Worm (Caenorhabditis elegans) whole organism, L1 larva: ENCODE results near the gene fbxa-179.

Experiments
- C04F5.9 ChIP-seq: sonication (generic microtip); optimal IDR thresholded peaks from 2 replicates; lab custom pipeline; 2016; ENCODE audit warnings: missing genetic modification characterization, missing compliant biosample characterization
- C34B4.2 ChIP-seq: sonication (generic microtip); optimal IDR thresholded peaks from 2 replicates; lab custom pipeline; 2017; ENCODE audit warnings: mild to moderate bottlenecking, missing genetic modification characterization, missing compliant biosample characterization
- F16B12.6 ChIP-seq: fragments of 150-350 bp; optimal IDR thresholded peaks from 2 replicates; lab custom pipeline; 2014; ENCODE audit warnings: missing biosample characterization, missing genetic modification characterization
- Y116A8C.19 ChIP-seq: sonication (generic microtip); optimal IDR thresholded peaks from 2 replicates; lab custom pipeline; 2016; ENCODE audit warnings: missing compliant biosample characterization, missing genetic modification characterization, borderline replicate concordance
- aly-2 ChIP-seq: fragments of 150-350 bp; optimal IDR thresholded peaks from 2 replicates; lab custom pipeline; 2014; ENCODE audit warnings: missing biosample characterization, missing genetic modification characterization
- ama-1 ChIP-seq: fragments of 150-350 bp; optimal IDR thresholded peaks from 2 replicates; lab custom pipeline; 2014
- ceh-63 ChIP-seq: fragments of 200-800 bp; sonication (Bioruptor generic); optimal IDR thresholded peaks from 2 replicates; lab custom pipeline; 2018; ENCODE audit warnings: mild to moderate bottlenecking, missing genetic modification characterization, missing compliant biosample characterization
- ceh-88 ChIP-seq: fragments of 200-800 bp; sonication (Bioruptor generic); IDR thresholded peaks from 2 replicates; pipeline ENCODE4 v1.3.6; 2022; ENCODE audit warnings: missing genetic modification characterization, missing compliant biosample characterization
- ces-1 ChIP-seq: fragments of 150-350 bp; optimal IDR thresholded peaks from 2 replicates; lab custom pipeline; 2014; ENCODE audit warnings: missing biosample characterization, missing genetic modification reagents, missing genetic modification characterization
- dpl-1 ChIP-seq, 3 experiments: fragments of 150-350 bp in 2 of 3; sonication (generic microtip) in 1 of 3; optimal IDR thresholded peaks; 2 replicates each; lab custom pipeline; 2014 to 2017; ENCODE audit warnings: missing biosample characterization in 3 of 3, missing genetic modification characterization in 3 of 3, missing genetic modification reagents in 3 of 3
- efl-3 ChIP-seq: fragments of 200-800 bp; sonication (Bioruptor generic); optimal IDR thresholded peaks from 2 replicates; lab custom pipeline; 2018; ENCODE audit warnings: mild to moderate bottlenecking, missing genetic modification characterization, missing compliant biosample characterization
- ets-5 ChIP-seq: fragments of 200-800 bp; sonication (Bioruptor generic); IDR thresholded peaks from 2 replicates; pipeline ENCODE4 v1.3.6; 2022; ENCODE audit warnings: missing genetic modification characterization, missing compliant biosample characterization
- fkh-4 ChIP-seq: sonication (generic microtip); optimal IDR thresholded peaks from 2 replicates; lab custom pipeline; 2016; ENCODE audit warnings: missing compliant biosample characterization, missing genetic modification characterization, borderline replicate concordance
- fkh-8 ChIP-seq: sonication (generic microtip); optimal IDR thresholded peaks from 2 replicates; lab custom pipeline; 2016; ENCODE audit warnings: mild to moderate bottlenecking, missing genetic modification characterization, missing compliant biosample characterization
- hlh-17 ChIP-seq: fragments of 200-800 bp; sonication (Bioruptor generic); optimal IDR thresholded peaks from 2 replicates; lab custom pipeline; 2018; ENCODE audit warnings: missing genetic modification characterization, mild to moderate bottlenecking, missing compliant biosample characterization, moderate library complexity, borderline replicate concordance
- irx-1 ChIP-seq: sonication (generic microtip); optimal IDR thresholded peaks from 2 replicates; lab custom pipeline; 2016; ENCODE audit warnings: missing genetic modification characterization, missing compliant biosample characterization
- lin-14 ChIP-seq: fragments of 200-800 bp; sonication (Bioruptor generic); optimal IDR thresholded peaks from 2 replicates; lab custom pipeline; 2018; ENCODE audit warnings: mild to moderate bottlenecking, missing genetic modification characterization, moderate library complexity, missing compliant biosample characterization
- lin-15B ChIP-seq: fragments of 150-350 bp; sonication (generic microtip); optimal IDR thresholded peaks from 3 replicates; lab custom pipeline; 2014; ENCODE audit warnings: missing biosample characterization, missing genetic modification characterization
- lin-35 ChIP-seq, 2 experiments: fragments of 150-350 bp; optimal IDR thresholded peaks; 2 replicates each; lab custom pipeline; 2014; ENCODE audit warnings: missing biosample characterization in 2 of 2, missing genetic modification characterization in 2 of 2, missing genetic modification reagents in 2 of 2
- lir-3 ChIP-seq: sonication (generic microtip); optimal IDR thresholded peaks from 2 replicates; lab custom pipeline; 2016; ENCODE audit warnings: mild to moderate bottlenecking, missing genetic modification characterization, moderate library complexity, missing compliant biosample characterization; ENCODE audit not compliant: poor library complexity
- lsy-2 ChIP-seq, 2 experiments: fragments of 150-350 bp; optimal IDR thresholded peaks; 2 replicates each; lab custom pipeline; 2014; ENCODE audit warnings: missing biosample characterization in 2 of 2, missing genetic modification characterization in 2 of 2
- nhr-28 ChIP-seq: fragments of 150-350 bp; optimal IDR thresholded peaks from 2 replicates; lab custom pipeline; 2014; ENCODE audit warnings: missing biosample characterization, missing genetic modification characterization
- nhr-71 ChIP-seq: sonication (generic microtip); optimal IDR thresholded peaks from 2 replicates; lab custom pipeline; 2016; ENCODE audit warnings: mild to moderate bottlenecking, missing genetic modification characterization, moderate library complexity, missing compliant biosample characterization
- nhr-84 ChIP-seq: sonication (generic microtip); optimal IDR thresholded peaks from 2 replicates; lab custom pipeline; 2017; ENCODE audit warnings: missing biosample characterization, missing genetic modification characterization
- pax-3 ChIP-seq: fragments of 200-800 bp; sonication (Bioruptor generic); optimal IDR thresholded peaks from 2 replicates; lab custom pipeline; 2018; ENCODE audit warnings: mild to moderate bottlenecking, missing genetic modification characterization, moderate library complexity, missing compliant biosample characterization
- pqm-1 ChIP-seq: sonication (generic microtip); optimal IDR thresholded peaks from 3 replicates; lab custom pipeline; 2017; ENCODE audit warnings: missing biosample characterization, missing genetic modification characterization
- rnt-1 ChIP-seq: sonication (generic microtip); optimal IDR thresholded peaks from 2 replicates; lab custom pipeline; 2016; ENCODE audit warnings: mild to moderate bottlenecking, missing genetic modification characterization, moderate library complexity, missing compliant biosample characterization
- skn-1 ChIP-seq: fragments of 150-350 bp; optimal IDR thresholded peaks from 2 replicates; lab custom pipeline; 2014; ENCODE audit warnings: missing biosample characterization, missing genetic modification characterization
- snpc-4 ChIP-seq: fragments of 150-350 bp; optimal IDR thresholded peaks from 2 replicates; lab custom pipeline; 2014; ENCODE audit warnings: missing biosample characterization, missing genetic modification characterization
- snu-23 ChIP-seq: sonication (generic microtip); optimal IDR thresholded peaks from 2 replicates; lab custom pipeline; 2016; ENCODE audit warnings: missing genetic modification characterization, missing compliant biosample characterization
- sox-4 ChIP-seq: sonication (generic microtip); optimal IDR thresholded peaks from 2 replicates; lab custom pipeline; 2016; ENCODE audit warnings: missing genetic modification characterization, missing compliant biosample characterization
- swsn-7 ChIP-seq: sonication (generic microtip); optimal IDR thresholded peaks from 2 replicates; lab custom pipeline; 2016; ENCODE audit warnings: missing genetic modification characterization, missing compliant biosample characterization
- tbx-2 ChIP-seq: sonication (generic microtip); optimal IDR thresholded peaks from 2 replicates; lab custom pipeline; 2016; ENCODE audit warnings: missing genetic modification characterization, missing compliant biosample characterization
- tlp-1 ChIP-seq: fragments of 150-350 bp; optimal IDR thresholded peaks from 2 replicates; lab custom pipeline; 2014; ENCODE audit warnings: missing biosample characterization, missing genetic modification characterization
- unc-62 ChIP-seq: fragments of 150-350 bp; optimal IDR thresholded peaks from 2 replicates; lab custom pipeline; 2014; ENCODE audit warnings: missing biosample characterization, missing genetic modification reagents, missing genetic modification characterization
- unc-86 ChIP-seq: sonication (generic microtip); optimal IDR thresholded peaks from 2 replicates; lab custom pipeline; 2016; ENCODE audit warnings: missing genetic modification characterization, missing compliant biosample characterization
- unc-98 ChIP-seq: fragments of 200-800 bp; sonication (Bioruptor generic); IDR thresholded peaks from 2 replicates; pipeline ENCODE4 v1.3.6; 2022; ENCODE audit warnings: missing genetic modification characterization, missing compliant biosample characterization
- vab-15 ChIP-seq: sonication (generic microtip); optimal IDR thresholded peaks from 2 replicates; lab custom pipeline; 2017; ENCODE audit warnings: missing genotype, mild to moderate bottlenecking, missing genetic modification characterization, missing compliant biosample characterization
- zag-1 ChIP-seq: fragments of 150-350 bp; optimal IDR thresholded peaks from 2 replicates; lab custom pipeline; 2014; ENCODE audit warnings: missing biosample characterization, missing genetic modification characterization
- ztf-11 ChIP-seq, 2 experiments: sonication (generic microtip); optimal IDR thresholded peaks; 2 replicates each; lab custom pipeline; 2016 to 2017; ENCODE audit warnings: missing genetic modification characterization in 2 of 2, missing biosample characterization in 1 of 2, missing compliant biosample characterization in 1 of 2
- ztf-4 ChIP-seq: fragments of 150-350 bp; optimal IDR thresholded peaks from 2 replicates; lab custom pipeline; 2014; ENCODE audit warnings: missing biosample characterization, missing genetic modification characterization

fbxa-179 gene

DNA sequence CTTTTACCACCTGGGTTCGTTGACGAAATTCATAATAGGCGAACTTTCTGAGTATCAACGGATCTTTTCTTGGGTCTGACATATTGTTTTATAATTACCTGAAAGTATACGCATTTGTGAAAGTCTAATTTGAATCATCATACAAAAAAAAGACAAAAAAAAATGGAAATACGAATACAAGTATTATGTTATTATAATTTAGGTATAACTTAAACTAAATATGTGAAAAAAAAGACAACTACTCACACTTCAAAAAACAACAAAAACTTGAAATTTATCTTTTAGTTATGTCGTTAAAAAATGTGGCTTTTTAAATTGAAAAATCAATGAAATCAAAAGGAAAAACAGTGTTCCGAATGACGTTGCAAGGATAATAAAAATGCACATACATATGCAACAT is at the start of gene fbxa-179:
Gene fbxa-179, minus strand, starts transcription at position 101 of the 400 bp plus-strand sequence.
- TF ChIP-seq aly-2 (tag; lab: Kevin White, UChicago) (no peak), C04F5.9 (tag; lab: Kevin White, UChicago) (no peak), sox-4 (tag; lab: Kevin White, UChicago) (no peak), ces-1 (no peak), lsy-2 (tag; optimal IDR thresholded peaks at IDR 0.05; lab: Kevin White, UChicago) (no peak), fkh-8 (tag; lab: Kevin White, UChicago) (no peak), nhr-28 (no peak), unc-62 (GFP tag; lab: Kevin White, UChicago) (no peak), hlh-17 (GFP tag; lab: Kevin White, UChicago) (no peak)

ce11 chrX:14460412-14460811 is 47.7 kb upstream of the fbxa-179 start, which contains the start of gene Y66C5A.2:
Gene Y66C5A.2, plus strand, starts transcription at chrX:14460712.
- TF ChIP-seq fkh-4 (tag; lab: Kevin White, UChicago) (no peak), ceh-63 (GFP tag; lab: Kevin White, UChicago) (no peak), tlp-1 (tag; lab: Kevin White, UChicago) (no peak), dpl-1 (GFP tag; optimal IDR thresholded peaks at IDR 0.05; lab: Kevin White, UChicago) (no peak), skn-1 (tag; lab: Kevin White, UChicago) (no peak), vab-15 (tag; lab: Kevin White, UChicago) (no peak), fkh-8 (tag; lab: Kevin White, UChicago) (no peak), ets-5 (no peak)

ce11 chrX:14455419-14455818 is 42.7 kb upstream of the fbxa-179 start, which contains the start of gene Y66C5A.1:
Gene Y66C5A.1, minus strand, starts transcription at chrX:14455519.
- TF ChIP-seq snu-23 (GFP tag; lab: Kevin White, UChicago) (no peak), pqm-1 (tag; lab: Kevin White, UChicago) (no peak), irx-1 (tag; lab: Kevin White, UChicago) (no peak), ama-1 (no peak), swsn-7 (tag; lab: Kevin White, UChicago) (no peak), nhr-84 (tag; lab: Kevin White, UChicago) (no peak), Y116A8C.19 (tag; lab: Kevin White, UChicago) (no peak), ets-5 (no peak)

DNA sequence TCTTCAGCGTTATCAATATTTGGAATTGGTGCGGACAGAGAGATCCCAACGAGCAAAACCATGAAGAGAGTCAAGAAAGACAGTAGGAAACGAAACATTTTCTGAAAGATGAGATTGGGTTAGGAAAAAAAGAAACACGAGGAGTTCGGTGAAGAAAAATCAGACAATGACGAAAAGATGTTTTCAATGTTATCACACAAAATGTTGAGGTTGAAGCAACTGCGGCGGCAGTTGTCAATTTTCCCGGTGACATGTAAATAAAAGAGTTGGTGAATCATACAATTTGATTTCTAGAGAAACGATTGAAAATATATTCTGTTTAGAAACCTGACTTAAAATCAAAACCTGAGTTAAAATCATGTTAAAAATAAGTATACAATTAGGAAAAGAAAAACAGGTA is 41.1 kb upstream of the fbxa-179 start, which contains the start of gene F23D12.7:
Gene F23D12.7, minus strand, starts transcription at position 101 of the 400 bp plus-strand sequence.
- no peak for TF ChIP-seq tbx-2
- TF ChIP-seq rnt-1, result peak; percentile 43

DNA sequence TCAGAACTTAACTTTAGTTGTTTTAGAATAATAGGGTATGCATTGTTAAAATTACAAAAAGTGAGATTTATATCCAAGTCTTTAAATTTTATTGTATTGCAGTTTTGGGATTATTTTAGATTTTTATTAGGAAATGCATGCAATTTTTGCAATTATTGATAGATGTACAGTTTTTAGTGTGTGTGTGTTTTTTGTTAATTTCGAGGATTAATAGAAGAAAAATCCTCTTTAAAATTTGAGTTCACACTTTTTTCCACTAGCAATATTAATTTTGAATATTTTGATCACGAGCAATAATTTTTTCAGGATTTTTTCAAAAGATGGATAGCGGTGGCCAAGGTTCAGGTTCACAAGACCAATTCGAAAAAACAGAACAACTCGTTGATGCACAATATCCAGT is 35.2 kb upstream of the fbxa-179 start, which contains the start of gene jmjd-3.2:
Gene jmjd-3.2, plus strand, starts transcription at position 301 of the 400 bp plus-strand sequence.
- no peak for TF ChIP-seq zag-1 (tag; lab: Kevin White, UChicago)
- no peak for TF ChIP-seq lin-35 (GFP tag; optimal IDR thresholded peaks at IDR 0.05; lab: Kevin White, UChicago)

- no peak for TF ChIP-seq ceh-88
- no peak for TF ChIP-seq vab-15 (tag; lab: Kevin White, UChicago)
- TF ChIP-seq pax-3 (tag; lab: Kevin White, UChicago), result no peak
- no peak for TF ChIP-seq lin-15B (tag; lab: Kevin White, UChicago)
- no peak for TF ChIP-seq ztf-11 (tag; optimal IDR thresholded peaks at IDR 0.05; lab: Kevin White, UChicago)
- TF ChIP-seq unc-86 (tag; lab: Kevin White, UChicago), result no peak
- no peak for TF ChIP-seq ama-1
- no peak for TF ChIP-seq nhr-84 (tag; lab: Kevin White, UChicago)
- no peak for TF ChIP-seq ztf-4 (tag; lab: Kevin White, UChicago)
- TF ChIP-seq C34B4.2 (tag; lab: Kevin White, UChicago), result no peak
- TF ChIP-seq snpc-4, result no peak
- TF ChIP-seq lir-3 (tag; lab: Kevin White, UChicago), result no peak
- TF ChIP-seq lin-14 (GFP tag; lab: Kevin White, UChicago), result no peak
- TF ChIP-seq F16B12.6 (tag; lab: Kevin White, UChicago), result no peak
- no peak for TF ChIP-seq dpl-1 (GFP tag; optimal IDR thresholded peaks at IDR 0.05; lab: Kevin White, UChicago)
- TF ChIP-seq nhr-71 (tag; lab: Kevin White, UChicago), result no peak
- TF ChIP-seq zag-1 (tag; lab: Kevin White, UChicago), result no peak
- TF ChIP-seq sox-4 (tag; lab: Kevin White, UChicago), result no peak
- no peak for TF ChIP-seq unc-98 (GFP tag; lab: Robert Waterston, UW)
- no peak for TF ChIP-seq efl-3
These were observed 34.8 kb upstream of the fbxa-179 start for ce11 chrX:14447498-14447897.
